Worm (Caenorhabditis elegans) whole organism, young adult: ENCODE results near the gene gcsh-1.
"Not testable (repeated sequence)": the region's sequence is repeated elsewhere in the genome, so short reads cannot be mapped to it uniquely, and the experiment has no call there.

ENCODE experiments used
- B0261.1 ChIP-seq: sonication (generic microtip); optimal IDR thresholded peaks from 2 replicates; lab custom pipeline; 2016; ENCODE audit warnings: mild to moderate bottlenecking, missing genetic modification characterization, moderate library complexity, missing compliant biosample characterization
- B0336.3 ChIP-seq: fragments of 200-800 bp; sonication (Bioruptor generic); IDR thresholded peaks from 2 replicates; pipeline ENCODE4 v1.3.6; 2022; ENCODE audit warnings: missing genetic modification characterization, missing compliant biosample characterization
- C17E4.6 ChIP-seq: fragments of 200-800 bp; sonication (Bioruptor generic); IDR thresholded peaks from 2 replicates; pipeline ENCODE4 v1.3.6; 2022; ENCODE audit warnings: missing genetic modification reagents, missing genetic modification characterization, missing compliant biosample characterization
- F23B12.7 ChIP-seq: sonication (generic microtip); optimal IDR thresholded peaks from 2 replicates; lab custom pipeline; 2017; ENCODE audit warnings: missing genetic modification characterization, mild to moderate bottlenecking, missing compliant biosample characterization, antibody characterized with exemption, moderate library complexity; ENCODE audit not compliant: insufficient read depth
- F33H1.4 ChIP-seq: fragments of 200-800 bp; sonication (Bioruptor generic); IDR thresholded peaks from 2 replicates; pipeline ENCODE4 v1.3.6; 2022; ENCODE audit warnings: missing genetic modification reagents, missing genetic modification characterization, missing compliant biosample characterization
- F55B11.4 ChIP-seq: sonication (generic microtip); optimal IDR thresholded peaks from 2 replicates; lab custom pipeline; 2016; ENCODE audit warnings: missing compliant biosample characterization, missing genetic modification characterization, borderline replicate concordance; ENCODE audit not compliant: insufficient read depth
- F57A8.1 ChIP-seq: fragments of 200-800 bp; sonication (Bioruptor generic); optimal IDR thresholded peaks from 2 replicates; lab custom pipeline; 2018; ENCODE audit warnings: mild to moderate bottlenecking, missing genetic modification characterization, moderate library complexity, missing compliant biosample characterization
- K11D2.4 ChIP-seq: fragments of 200-800 bp; sonication (Bioruptor generic); IDR thresholded peaks from 2 replicates; pipeline ENCODE4 v1.3.6; 2022; ENCODE audit warnings: missing genetic modification reagents, missing genetic modification characterization, missing compliant biosample characterization
- T07F8.4 ChIP-seq: sonication (generic microtip); optimal IDR thresholded peaks from 2 replicates; lab custom pipeline; 2016; ENCODE audit warnings: mild to moderate bottlenecking, missing genetic modification characterization, moderate library complexity, missing compliant biosample characterization
- T26A5.8 ChIP-seq: sonication (generic microtip); optimal IDR thresholded peaks from 2 replicates; lab custom pipeline; 2016; ENCODE audit warnings: missing genetic modification characterization, missing compliant biosample characterization
- akir-1 ChIP-seq: fragments of 200-800 bp; sonication (Bioruptor generic); optimal IDR thresholded peaks from 2 replicates; lab custom pipeline; 2018; ENCODE audit warnings: mild to moderate bottlenecking, missing genetic modification characterization, moderate library complexity, missing compliant biosample characterization
- athp-1 ChIP-seq: sonication (generic microtip); optimal IDR thresholded peaks from 2 replicates; lab custom pipeline; 2017; ENCODE audit warnings: mild to moderate bottlenecking, missing genetic modification characterization, missing compliant biosample characterization
- attf-6 ChIP-seq: fragments of 200-800 bp; sonication (Bioruptor generic); IDR thresholded peaks from 2 replicates; pipeline ENCODE4 v1.3.6; 2022; ENCODE audit warnings: missing genetic modification reagents, missing genetic modification characterization, missing compliant biosample characterization
- chd-7 ChIP-seq: sonication (generic microtip); optimal IDR thresholded peaks from 2 replicates; lab custom pipeline; 2016; ENCODE audit warnings: mild to moderate bottlenecking, missing genetic modification characterization, moderate library complexity, missing compliant biosample characterization
- efl-1 ChIP-seq: fragments of 150-350 bp; optimal IDR thresholded peaks from 2 replicates; lab custom pipeline; 2014; ENCODE audit warnings: missing biosample characterization, missing genetic modification reagents, missing genetic modification characterization
- fkh-3 ChIP-seq: sonication (generic microtip); optimal IDR thresholded peaks from 2 replicates; lab custom pipeline; 2016; ENCODE audit warnings: mild to moderate bottlenecking, missing genetic modification characterization, missing compliant biosample characterization
- gei-17 ChIP-seq: fragments of 200-800 bp; sonication (Bioruptor generic); optimal IDR thresholded peaks from 2 replicates; lab custom pipeline; 2018; ENCODE audit warnings: mild to moderate bottlenecking, missing genetic modification characterization, missing compliant biosample characterization
- him-1 ChIP-seq: sonication (generic microtip); optimal IDR thresholded peaks from 2 replicates; lab custom pipeline; 2016; ENCODE audit warnings: missing genotype, missing genetic modification reagents, missing genetic modification characterization, missing compliant biosample characterization
- lin-26 ChIP-seq: fragments of 200-800 bp; sonication (Bioruptor generic); IDR thresholded peaks from 2 replicates; pipeline ENCODE4 v1.3.6; 2022; ENCODE audit warnings: missing genetic modification reagents, missing genetic modification characterization, missing compliant biosample characterization
- lin-35 ChIP-seq, 3 experiments: fragments of 150-350 bp in 2 of 3; sonication (generic microtip) in 1 of 3; optimal IDR thresholded peaks; 2 replicates each; lab custom pipeline; 2014 to 2018; ENCODE audit warnings: missing biosample characterization in 3 of 3, missing genetic modification characterization in 3 of 3, missing genetic modification reagents in 3 of 3
- lin-54 ChIP-seq: fragments of 200-800 bp; sonication (Bioruptor generic); optimal IDR thresholded peaks from 2 replicates; lab custom pipeline; 2018; ENCODE audit warnings: mild to moderate bottlenecking, missing genetic modification characterization, missing compliant biosample characterization
- lsy-27 ChIP-seq: sonication (generic microtip); optimal IDR thresholded peaks from 2 replicates; lab custom pipeline; 2017; ENCODE audit warnings: missing genetic modification characterization, mild to moderate bottlenecking, missing compliant biosample characterization, antibody characterized with exemption, missing genotype, borderline replicate concordance; ENCODE audit not compliant: insufficient read depth
- madf-10 ChIP-seq: sonication (generic microtip); optimal IDR thresholded peaks from 2 replicates; lab custom pipeline; 2016; ENCODE audit warnings: mild to moderate bottlenecking, missing genetic modification characterization, missing compliant biosample characterization
- madf-3 ChIP-seq: fragments of 200-800 bp; sonication (Bioruptor generic); IDR thresholded peaks from 2 replicates; pipeline ENCODE4 v1.3.6; 2022; ENCODE audit warnings: missing genetic modification reagents, missing genetic modification characterization, missing compliant biosample characterization
- mxl-1 ChIP-seq: sonication (generic microtip); optimal IDR thresholded peaks from 2 replicates; lab custom pipeline; 2016; ENCODE audit warnings: missing genetic modification characterization, missing compliant biosample characterization
- nfyb-1 ChIP-seq: fragments of 200-800 bp; sonication (Bioruptor generic); IDR thresholded peaks from 2 replicates; pipeline ENCODE4 v1.3.6; 2022; ENCODE audit warnings: missing genetic modification reagents, missing genetic modification characterization, missing compliant biosample characterization
- pbrm-1 ChIP-seq: fragments of 200-800 bp; sonication (Bioruptor generic); IDR thresholded peaks from 2 replicates; pipeline ENCODE4 v1.3.6; 2022; ENCODE audit warnings: missing genetic modification reagents, missing genetic modification characterization, missing compliant biosample characterization
- pha-4 ChIP-seq: fragments of 150-350 bp; sonication (generic microtip); optimal IDR thresholded peaks from 2 replicates; lab custom pipeline; 2014; ENCODE audit warnings: missing biosample characterization, missing genetic modification reagents, missing genetic modification characterization
- sea-2 ChIP-seq: fragments of 200-800 bp; sonication (Bioruptor generic); IDR thresholded peaks from 2 replicates; pipeline ENCODE4 v1.3.6; 2022; ENCODE audit warnings: missing genetic modification characterization, missing compliant biosample characterization
- snpc-1.1 ChIP-seq: sonication (generic microtip); optimal IDR thresholded peaks from 2 replicates; lab custom pipeline; 2017; ENCODE audit warnings: missing genetic modification characterization, mild to moderate bottlenecking, missing compliant biosample characterization, antibody characterized with exemption, moderate library complexity, missing genotype, missing genetic modification reagents; ENCODE audit not compliant: insufficient read depth
- snpc-4 ChIP-seq, 5 experiments: fragments of 150-350 bp in 1 of 5; sonication (generic microtip) in 4 of 5; optimal IDR thresholded peaks; 2 replicates each; lab custom pipeline; 2014 to 2018; ENCODE audit warnings: missing genetic modification characterization in 5 of 5, missing biosample characterization in 3 of 5, antibody characterized with exemption in 2 of 5, mild to moderate bottlenecking in 2 of 5, missing compliant biosample characterization in 2 of 5, missing genotype in 2 of 5, moderate library complexity in 2 of 5, missing genetic modification reagents in 1 of 5
- somi-1 ChIP-seq: fragments of 200-800 bp; sonication (Bioruptor generic); optimal IDR thresholded peaks from 2 replicates; lab custom pipeline; 2018; ENCODE audit warnings: mild to moderate bottlenecking, missing genetic modification characterization, missing compliant biosample characterization
- zim-3 ChIP-seq: sonication (generic microtip); optimal IDR thresholded peaks from 2 replicates; lab custom pipeline; 2017; ENCODE audit warnings: mild to moderate bottlenecking, missing genetic modification characterization, moderate library complexity, missing compliant biosample characterization
- ztf-22 ChIP-seq: fragments of 200-800 bp; sonication (Bioruptor generic); optimal IDR thresholded peaks from 2 replicates; lab custom pipeline; 2018; ENCODE audit warnings: mild to moderate bottlenecking, missing genetic modification characterization, moderate library complexity, missing compliant biosample characterization
- ztf-26 ChIP-seq: sonication (generic microtip); optimal IDR thresholded peaks from 2 replicates; lab custom pipeline; 2017; ENCODE audit warnings: missing genetic modification characterization, missing compliant biosample characterization
- ztf-6 ChIP-seq: fragments of 200-800 bp; sonication (Bioruptor generic); IDR thresholded peaks from 2 replicates; pipeline ENCODE4 v1.3.6; 2022; ENCODE audit warnings: missing genetic modification reagents, missing genetic modification characterization, missing compliant biosample characterization

The gcsh-1 gene

ce11 chrX:14525325-14526305 lies 10.7 kb upstream of the gcsh-1 start (continued):
- TF ChIP-seq athp-1, result peak; percentile 57
- TF ChIP-seq pha-4, result peak; percentile 40
- TF ChIP-seq attf-6 (GFP tag; lab: Robert Waterston, UW), result peak; percentile 61; the same call in 1 of the 2 replicates
- peak; percentile 88 for TF ChIP-seq madf-3 (GFP tag; lab: Robert Waterston, UW)
- TF ChIP-seq lsy-27 (tag; lab: Kevin White, UChicago), result peak; percentile 66
- peak in 2 of 3 experiments; percentile 83 to 99 for TF ChIP-seq lin-35 (GFP tag; optimal IDR thresholded peaks at IDR 0.05; lab: Kevin White, UChicago)
- TF ChIP-seq somi-1, result peak; percentile 97
- peak; percentile 14 for TF ChIP-seq zim-3 (tag; lab: Kevin White, UChicago)

- not testable (repeated sequence) for TF ChIP-seq nfyb-1; lin-26 (GFP tag; lab: Robert Waterston, UW); ztf-26 (tag; lab: Kevin White, UChicago)
Measured at ce11 chrX:14525081-14525324, 10.1 kb upstream of the gcsh-1 start, which contains the start of gene nspc-17. Gene nspc-17 (minus strand): TSS chrX:14525181.

- TF ChIP-seq fkh-3 (tag; lab: Kevin White, UChicago) (no peak), C17E4.6 (no peak), mxl-1 (tag; lab: Kevin White, UChicago) (no peak), ztf-6 (GFP tag; lab: Robert Waterston, UW) (no peak), ztf-26 (tag; lab: Kevin White, UChicago) (no peak), madf-10 (tag; lab: Kevin White, UChicago) (no peak), lsy-27 (tag; lab: Kevin White, UChicago) (no peak), T07F8.4 (tag; lab: Kevin White, UChicago) (no peak), athp-1 (no peak), madf-3 (GFP tag; lab: Robert Waterston, UW) (no peak), gei-17 (GFP tag; lab: Kevin White, UChicago) (no peak)
Measured at ce11 chrX:14523275-14523674, 8.4 kb upstream of the gcsh-1 start, which contains the start of gene nspc-16. Gene nspc-16 (plus strand): TSS chrX:14523575.

ce11 chrX:14520463-14520862 lies 5.6 kb upstream of the gcsh-1 start, which contains the start of gene D1025.1:
Gene D1025.1 (plus strand): TSS chrX:14520763.
- no peak for TF ChIP-seq efl-1 (GFP tag; lab: Kevin White, UChicago)
- no peak for TF ChIP-seq akir-1 (GFP tag; lab: Kevin White, UChicago)
- TF ChIP-seq T26A5.8 (tag; lab: Kevin White, UChicago), result no peak
- no peak for TF ChIP-seq chd-7 (tag; lab: Kevin White, UChicago)
- TF ChIP-seq K11D2.4, result no peak
- TF ChIP-seq ztf-22 (GFP tag; lab: Kevin White, UChicago), result no peak
- TF ChIP-seq snpc-1.1, result no peak
- no peak for TF ChIP-seq B0261.1
- no peak for TF ChIP-seq snpc-4 (GFP tag; optimal IDR thresholded peaks at IDR 0.05; lab: Kevin White, UChicago)
- TF ChIP-seq snpc-4 (tag; optimal IDR thresholded peaks at IDR 0.05; lab: Kevin White, UChicago), result no peak
- no peak for TF ChIP-seq mxl-1 (tag; lab: Kevin White, UChicago)
- no peak for TF ChIP-seq F23B12.7 (tag; lab: Kevin White, UChicago)
- no peak for TF ChIP-seq F33H1.4 (GFP tag; lab: Robert Waterston, UW)
- no peak for TF ChIP-seq F57A8.1
- no peak for TF ChIP-seq ztf-26 (tag; lab: Kevin White, UChicago)
- TF ChIP-seq B0336.3 (GFP tag; lab: Robert Waterston, UW), result no peak
- TF ChIP-seq lin-54, result no peak
- no peak for TF ChIP-seq him-1
- no peak for TF ChIP-seq pbrm-1 (GFP tag; lab: Robert Waterston, UW)
- no peak for TF ChIP-seq sea-2 (GFP tag; lab: Robert Waterston, UW)
- TF ChIP-seq F55B11.4, result no peak
